Worm (Caenorhabditis elegans) whole organism, L4 larva: Measurements from ENCODE around the gene msp-3.

Source experiments
- ZK546.5 ChIP-seq, 2 experiments: sonication (generic microtip); optimal IDR thresholded peaks; 2 replicates each; lab custom pipeline; 2017; ENCODE audit warnings: missing biosample characterization in 2 of 2, missing genetic modification characterization in 2 of 2
- aly-2 ChIP-seq: sonication (generic microtip); optimal IDR thresholded peaks from 2 replicates; lab custom pipeline; 2018; ENCODE audit warnings: missing biosample characterization, missing genetic modification characterization
- ceh-62 ChIP-seq: sonication (generic microtip); optimal IDR thresholded peaks from 2 replicates; lab custom pipeline; 2017; ENCODE audit warnings: missing biosample characterization, missing genetic modification characterization
- ceh-82 ChIP-seq: sonication (generic microtip); optimal IDR thresholded peaks from 2 replicates; lab custom pipeline; 2017; ENCODE audit warnings: missing biosample characterization, missing genetic modification characterization
- dpl-1 ChIP-seq: fragments of 150-350 bp; optimal IDR thresholded peaks from 2 replicates; lab custom pipeline; 2014; ENCODE audit warnings: missing biosample characterization, missing genetic modification reagents, missing genetic modification characterization
- egl-27 ChIP-seq: sonication (generic microtip); optimal IDR thresholded peaks from 3 replicates; lab custom pipeline; 2017; ENCODE audit warnings: missing biosample characterization, missing genetic modification reagents, missing genetic modification characterization
- hmg-1.1 ChIP-seq: fragments of 200-800 bp; sonication (Bioruptor generic); IDR thresholded peaks from 2 replicates; pipeline ENCODE4 v1.3.6; 2022; ENCODE audit warnings: missing genetic modification reagents, missing genetic modification characterization, missing compliant biosample characterization
- jun-1 ChIP-seq: fragments of 150-350 bp; optimal IDR thresholded peaks from 2 replicates; lab custom pipeline; 2014; ENCODE audit warnings: missing biosample characterization, missing genetic modification reagents, missing genetic modification characterization
- lin-13 ChIP-seq: fragments of 150-350 bp; optimal IDR thresholded peaks from 2 replicates; lab custom pipeline; 2014; ENCODE audit warnings: missing biosample characterization, missing genetic modification reagents, missing genetic modification characterization
- nhr-11 ChIP-seq: fragments of 150-350 bp; optimal IDR thresholded peaks from 2 replicates; lab custom pipeline; 2014; ENCODE audit warnings: missing biosample characterization, missing genetic modification characterization
- nhr-41 ChIP-seq: fragments of 200-800 bp; sonication (Bioruptor generic); IDR thresholded peaks from 2 replicates; pipeline ENCODE4 v1.3.6; 2022; ENCODE audit warnings: missing genetic modification reagents, missing genetic modification characterization, missing compliant biosample characterization
- nhr-6 ChIP-seq: fragments of 150-350 bp; optimal IDR thresholded peaks from 2 replicates; lab custom pipeline; 2014; ENCODE audit warnings: missing biosample characterization, missing genetic modification characterization
- snpc-4 ChIP-seq: fragments of 150-350 bp; optimal IDR thresholded peaks from 2 replicates; lab custom pipeline; 2014; ENCODE audit warnings: missing biosample characterization, missing genetic modification characterization
- spr-1 ChIP-seq: sonication (generic microtip); optimal IDR thresholded peaks from 2 replicates; lab custom pipeline; 2016; ENCODE audit warnings: mild to moderate bottlenecking, missing genetic modification characterization, missing compliant biosample characterization

DNA sequence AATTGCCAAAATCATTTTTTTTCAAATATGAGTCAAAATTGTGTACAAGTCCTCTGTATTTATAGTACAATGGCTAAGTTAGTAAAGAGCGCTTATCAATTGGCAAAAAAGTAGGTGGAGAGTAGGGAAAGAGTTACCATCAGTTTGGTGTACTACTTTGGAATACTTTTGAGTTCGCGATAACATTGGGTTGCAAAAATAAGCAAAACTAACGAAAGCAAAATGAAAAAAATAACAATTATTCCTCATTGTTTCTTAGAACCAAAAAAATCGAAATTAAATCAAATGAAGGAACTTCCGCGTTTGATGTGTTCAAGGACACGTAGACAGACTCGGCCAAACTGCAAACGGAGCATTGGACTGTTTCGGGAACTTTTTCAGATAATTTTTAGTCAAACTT, 29.3 kb downstream of the msp-3 start, which contains the start of gene C27D9.2:
- no peak for TF ChIP-seq jun-1 (tag; lab: Kevin White, UChicago)
- no peak for TF ChIP-seq hmg-1.1 (GFP tag; lab: Robert Waterston, UW)
- TF ChIP-seq nhr-6 (tag; lab: Kevin White, UChicago) = no peak
- no peak for TF ChIP-seq ceh-82 (tag; lab: Kevin White, UChicago)
- no peak for TF ChIP-seq spr-1 (tag; lab: Kevin White, UChicago)
- TF ChIP-seq nhr-41 (GFP tag; lab: Robert Waterston, UW) = no peak
- no peak for TF ChIP-seq ceh-62 (tag; lab: Kevin White, UChicago)
- TF ChIP-seq snpc-4 (tag; lab: Kevin White, UChicago) = no peak
- TF ChIP-seq ZK546.5 (tag; optimal IDR thresholded peaks at IDR 0.05; lab: Kevin White, UChicago) = no peak
- no peak for TF ChIP-seq egl-27
- no peak for TF ChIP-seq dpl-1 (GFP tag; lab: Kevin White, UChicago)
- TF ChIP-seq nhr-11 (tag; lab: Kevin White, UChicago) = no peak
- no peak for TF ChIP-seq lin-13
- no peak for TF ChIP-seq aly-2 (tag; lab: Kevin White, UChicago)
